Fruit fly (Drosophila melanogaster) whole organism, embryonic: ENCODE results near the gene mAChR-C.

ENCODE experiments used
- CG10565 ChIP-seq: fragments of 200-800 bp; sonication (Bioruptor generic); optimal IDR thresholded peaks from 3 replicates; lab custom pipeline; 2016; ENCODE audit warnings: missing biosample characterization, mild to moderate bottlenecking, missing genetic modification characterization
- CG11093 ChIP-seq: fragments of 200-800 bp; sonication (Bioruptor generic); IDR thresholded peaks from 3 replicates; pipeline ENCODE4 v1.3.6; 2022; ENCODE audit warnings: missing biosample characterization, missing genetic modification characterization
- CG15073 ChIP-seq: fragments of 200-800 bp; sonication (Bioruptor generic); optimal IDR thresholded peaks from 2 replicates; lab custom pipeline; 2016; ENCODE audit warnings: missing biosample characterization, missing genetic modification characterization
- CG16779 ChIP-seq: fragments of 200-800 bp; sonication (Bioruptor generic); IDR thresholded peaks from 2 replicates; pipeline ENCODE4 v1.3.6; 2022; ENCODE audit warnings: missing biosample characterization, missing genetic modification characterization
- CG2202 ChIP-seq: fragments of 200-800 bp; sonication (Bioruptor generic); optimal IDR thresholded peaks from 2 replicates; lab custom pipeline; 2018; ENCODE audit warnings: missing biosample characterization, mild to moderate bottlenecking, missing genetic modification characterization
- CG2712 ChIP-seq: fragments of 200-800 bp; optimal IDR thresholded peaks from 3 replicates; lab custom pipeline; 2019; ENCODE audit warnings: missing biosample characterization, mild to moderate bottlenecking, missing genetic modification characterization, moderate library complexity
- CG4328 ChIP-seq: fragments of 200-800 bp; sonication (Bioruptor generic); optimal IDR thresholded peaks from 3 replicates; lab custom pipeline; 2017; ENCODE audit warnings: missing biosample characterization, missing genetic modification reagents, missing genetic modification characterization
- CG6854 ChIP-seq: fragments of 200-800 bp; sonication (Bioruptor generic); optimal IDR thresholded peaks from 3 replicates; lab custom pipeline; 2017; ENCODE audit warnings: missing biosample characterization, mild to moderate bottlenecking, missing genetic modification characterization
- CG7357 ChIP-seq: fragments of 200-800 bp; sonication (Bioruptor generic); IDR thresholded peaks from 3 replicates; pipeline ENCODE4 v1.3.6; 2022; ENCODE audit warnings: missing biosample characterization, missing genetic modification characterization
- CG7556 ChIP-seq: fragments of 200-800 bp; sonication (Bioruptor generic); optimal IDR thresholded peaks from 2 replicates; lab custom pipeline; 2017; ENCODE audit warnings: missing biosample characterization, mild to moderate bottlenecking, missing genetic modification characterization
- CG8089 ChIP-seq: fragments of 200-800 bp; sonication (Bioruptor generic); optimal IDR thresholded peaks from 3 replicates; lab custom pipeline; 2016; ENCODE audit warnings: missing biosample characterization, missing genetic modification characterization
- CG9437 ChIP-seq: fragments of 200-800 bp; sonication (Bioruptor generic); optimal IDR thresholded peaks from 2 replicates; lab custom pipeline; 2018; ENCODE audit warnings: missing biosample characterization, mild to moderate bottlenecking, missing genetic modification characterization
- CG9817 ChIP-seq: fragments of 200-800 bp; sonication (Bioruptor generic); optimal IDR thresholded peaks from 2 replicates; lab custom pipeline; 2018; ENCODE audit warnings: missing biosample characterization, mild to moderate bottlenecking, missing genetic modification characterization, moderate library complexity
- CoRest ChIP-seq: fragments of 200-800 bp; sonication (Bioruptor generic); optimal IDR thresholded peaks from 3 replicates; lab custom pipeline; 2018; ENCODE audit warnings: missing biosample characterization, mild to moderate bottlenecking, missing genetic modification characterization, moderate library complexity
- Dbx ChIP-seq: fragments of 200-800 bp; sonication (Bioruptor generic); IDR thresholded peaks from 3 replicates; pipeline ENCODE4 v1.3.6; 2022; ENCODE audit warnings: missing biosample characterization, missing genetic modification characterization
- Dip3 ChIP-seq: fragments of 200-800 bp; sonication (Bioruptor generic); optimal IDR thresholded peaks from 3 replicates; lab custom pipeline; 2016; ENCODE audit warnings: missing biosample characterization, missing genetic modification characterization
- ERR ChIP-seq: fragments of 200-800 bp; sonication (Bioruptor generic); optimal IDR thresholded peaks from 2 replicates; lab custom pipeline; 2016; ENCODE audit warnings: missing biosample characterization, missing genetic modification characterization
- Fer2 ChIP-seq: fragments of 200-800 bp; sonication (Bioruptor generic); optimal IDR thresholded peaks from 2 replicates; lab custom pipeline; 2018; ENCODE audit warnings: missing biosample characterization, mild to moderate bottlenecking, missing genetic modification characterization, moderate library complexity
- H15 ChIP-seq: fragments of 200-800 bp; sonication (Bioruptor generic); IDR thresholded peaks from 3 replicates; pipeline ENCODE4 v1.3.6; 2022; ENCODE audit warnings: missing biosample characterization, missing genetic modification characterization
- Hr51 ChIP-seq, 2 experiments: fragments of 200-800 bp; sonication (Bioruptor generic); optimal IDR thresholded peaks; 2 replicates in 1 of 2; 3 replicates in 1 of 2; lab custom pipeline; 2016 to 2018; ENCODE audit warnings: missing biosample characterization in 2 of 2, missing genetic modification characterization in 2 of 2, mild to moderate bottlenecking in 1 of 2, moderate library complexity in 1 of 2
- Myb ChIP-seq: fragments of 200-800 bp; sonication (Bioruptor generic); optimal IDR thresholded peaks from 2 replicates; lab custom pipeline; 2016; ENCODE audit warnings: missing biosample characterization, missing genetic modification characterization
- NfI ChIP-seq: fragments of 200-800 bp; sonication (Bioruptor generic); optimal IDR thresholded peaks from 3 replicates; lab custom pipeline; 2018; ENCODE audit warnings: missing biosample characterization, mild to moderate bottlenecking, missing genetic modification characterization, moderate library complexity
- Oli ChIP-seq: fragments of 200-800 bp; sonication (Bioruptor generic); optimal IDR thresholded peaks from 2 replicates; lab custom pipeline; 2018; ENCODE audit warnings: missing biosample characterization, mild to moderate bottlenecking, missing genetic modification characterization, moderate library complexity
- Opbp ChIP-seq: fragments of 200-800 bp; sonication (Bioruptor generic); IDR thresholded peaks from 3 replicates; pipeline ENCODE4 v1.3.6; 2022; ENCODE audit warnings: missing biosample characterization, missing genetic modification characterization; ENCODE audit not compliant: partially characterized antibody
- PHDP ChIP-seq: fragments of 200-800 bp; sonication (Bioruptor generic); optimal IDR thresholded peaks from 3 replicates; lab custom pipeline; 2018; ENCODE audit warnings: missing biosample characterization, mild to moderate bottlenecking, missing genetic modification characterization, moderate library complexity
- Sox100B ChIP-seq: fragments of 200-800 bp; sonication (Bioruptor generic); optimal IDR thresholded peaks from 3 replicates; lab custom pipeline; 2018; ENCODE audit warnings: missing biosample characterization, mild to moderate bottlenecking, missing genetic modification characterization
- Ssrp ChIP-seq: fragments of 200-800 bp; sonication (Bioruptor generic); optimal IDR thresholded peaks from 2 replicates; lab custom pipeline; 2018; ENCODE audit warnings: missing biosample characterization, mild to moderate bottlenecking, missing genetic modification characterization, moderate library complexity
- Taf1 ChIP-seq: fragments of 200-800 bp; sonication (Bioruptor generic); IDR thresholded peaks from 2 replicates; pipeline ENCODE4 v1.3.6; 2022; ENCODE audit warnings: missing biosample characterization, missing genetic modification characterization
- ap ChIP-seq: fragments of 200-800 bp; sonication (Bioruptor generic); IDR thresholded peaks from 2 replicates; pipeline ENCODE4 v1.3.6; 2022; ENCODE audit warnings: missing biosample characterization, missing genetic modification characterization
- bbx ChIP-seq: fragments of 200-800 bp; sonication (Bioruptor generic); IDR thresholded peaks from 2 replicates; pipeline ENCODE4 v1.3.6; 2022; ENCODE audit warnings: missing biosample characterization, missing genetic modification characterization; ENCODE audit not compliant: partially characterized antibody
- bowl ChIP-seq: fragments of 200-800 bp; sonication (Bioruptor generic); IDR thresholded peaks from 2 replicates; pipeline ENCODE4 v1.3.6; 2022; ENCODE audit warnings: missing biosample characterization, missing genetic modification characterization
- crc ChIP-seq: fragments of 200-800 bp; sonication (Bioruptor generic); optimal IDR thresholded peaks from 2 replicates; lab custom pipeline; 2016; ENCODE audit warnings: missing biosample characterization, missing genetic modification characterization
- danr ChIP-seq: fragments of 200-800 bp; sonication (Bioruptor generic); IDR thresholded peaks from 2 replicates; pipeline ENCODE4 v1.3.6; 2022; ENCODE audit warnings: missing biosample characterization, missing genetic modification characterization
- fru ChIP-seq: fragments of >200 bp; optimal IDR thresholded peaks from 2 replicates; lab custom pipeline; 2017
- ftz-f1 ChIP-seq: fragments of 200-800 bp; sonication (Bioruptor generic); optimal IDR thresholded peaks from 2 replicates; lab custom pipeline; 2016; ENCODE audit warnings: missing biosample characterization, missing genetic modification characterization
- gcm2 ChIP-seq: fragments of 200-800 bp; sonication (Bioruptor generic); optimal IDR thresholded peaks from 2 replicates; lab custom pipeline; 2016; ENCODE audit warnings: missing biosample characterization, missing genetic modification characterization
- gfzf ChIP-seq: fragments of 200-800 bp; sonication (Bioruptor generic); optimal IDR thresholded peaks from 2 replicates; lab custom pipeline; 2016; ENCODE audit warnings: missing biosample characterization, mild to moderate bottlenecking, missing genetic modification characterization, moderate library complexity
- h ChIP-seq: fragments of >200 bp; optimal IDR thresholded peaks from 2 replicates; lab custom pipeline; 2017
- hkb ChIP-seq, 2 experiments: fragments of 200-800 bp in 1 of 2; fragments of >200 bp in 1 of 2; sonication (Bioruptor generic) in 1 of 2; IDR thresholded peaks in 1 of 2; optimal IDR thresholded peaks in 1 of 2; 2 replicates each; pipeline versions ENCODE4 v1.3.6 to Lab custom; 2017 to 2022; ENCODE audit warnings: missing biosample characterization in 1 of 2, missing genetic modification characterization in 1 of 2
- lola ChIP-seq, 3 experiments: fragments of >200 bp in 2 of 3; fragments of 200-800 bp in 1 of 3; sonication (Bioruptor generic) in 1 of 3; optimal IDR thresholded peaks; 2 replicates each; lab custom pipeline; 2017 to 2019; ENCODE audit warnings: missing biosample characterization in 3 of 3, missing genetic modification characterization in 3 of 3, mild to moderate bottlenecking in 1 of 3, moderate library complexity in 1 of 3
- lov ChIP-seq, 2 experiments: fragments of 200-800 bp in 1 of 2; fragments of >200 bp in 1 of 2; sonication (Bioruptor generic) in 1 of 2; IDR thresholded peaks in 1 of 2; optimal IDR thresholded peaks in 1 of 2; 2 replicates in 1 of 2; 3 replicates in 1 of 2; pipeline versions ENCODE4 v1.3.6 to Lab custom; 2017 to 2022; ENCODE audit warnings: missing biosample characterization in 1 of 2, missing genetic modification characterization in 1 of 2
- mam ChIP-seq: fragments of 200-800 bp; sonication (Bioruptor generic); optimal IDR thresholded peaks from 3 replicates; lab custom pipeline; 2016; ENCODE audit warnings: missing biosample characterization, missing genetic modification characterization
- phol ChIP-seq: fragments of 200-800 bp; sonication (Bioruptor generic); optimal IDR thresholded peaks from 3 replicates; lab custom pipeline; 2018; ENCODE audit warnings: missing biosample characterization, mild to moderate bottlenecking, missing genetic modification characterization, moderate library complexity
- prd ChIP-seq, 3 experiments: fragments of >200 bp in 2 of 3; fragments of 200-800 bp in 1 of 3; sonication (Bioruptor generic) in 1 of 3; optimal IDR thresholded peaks in 2 of 3; IDR thresholded peaks in 1 of 3; 2 replicates in 2 of 3; 3 replicates in 1 of 3; pipeline versions ENCODE4 v1.3.6 to Lab custom; 2017 to 2022; ENCODE audit warnings: missing biosample characterization in 1 of 3, missing genetic modification characterization in 1 of 3
- sens-2 ChIP-seq: fragments of 200-800 bp; sonication (Bioruptor generic); IDR thresholded peaks from 2 replicates; pipeline ENCODE4 v1.3.6; 2022; ENCODE audit warnings: missing biosample characterization, missing genetic modification characterization
- sna ChIP-seq: fragments of 200-800 bp; sonication (Bioruptor generic); IDR thresholded peaks from 2 replicates; pipeline ENCODE4 v1.3.6; 2022; ENCODE audit warnings: missing biosample characterization, missing genetic modification characterization; ENCODE audit not compliant: partially characterized antibody
- trem ChIP-seq: fragments of 200-800 bp; optimal IDR thresholded peaks from 3 replicates; lab custom pipeline; 2019; ENCODE audit warnings: missing biosample characterization, mild to moderate bottlenecking, missing genetic modification characterization, moderate library complexity
- yki ChIP-seq: fragments of >200 bp; optimal IDR thresholded peaks from 3 replicates; lab custom pipeline; 2018

The mAChR-C gene

dm6 chrX:6861523-6862077 is 29.1 kb upstream of the mAChR-C start (continued):
- peak; percentile 12 for TF ChIP-seq Sox100B (GFP tag; lab: Kevin White, UChicago)
- no peak for TF ChIP-seq yki
- peak; percentile 17 for TF ChIP-seq CG7556
- no peak for TF ChIP-seq ERR (GFP tag; lab: Kevin White, UChicago)
- TF ChIP-seq bbx = peak; percentile 66
- no peak for TF ChIP-seq CG9437 (GFP tag; lab: Kevin White, UChicago)
- peak; percentile 55 for TF ChIP-seq mam (GFP tag; lab: Kevin White, UChicago)
- peak; percentile 22 for TF ChIP-seq Fer2 (tag; lab: Kevin White, UChicago)
- peak; percentile 55; the same call in 1 of the 2 replicates for TF ChIP-seq Taf1 (GFP tag; lab: Robert Waterston, UW)
- no peak for TF ChIP-seq fru (lab: Kevin White, UChicago)
- peak; percentile 51 for TF ChIP-seq Myb (GFP tag; lab: Kevin White, UChicago)
- no peak for TF ChIP-seq crc (GFP tag; lab: Kevin White, UChicago)
- TF ChIP-seq CG15073 = no peak
- no peak for TF ChIP-seq sna
- TF ChIP-seq Ssrp (tag; lab: Kevin White, UChicago) = no peak
- TF ChIP-seq h (lab: Kevin White, UChicago) = no peak
- peak; percentile 6 for TF ChIP-seq PHDP (tag; lab: Kevin White, UChicago)
- no peak for TF ChIP-seq CG10565 (GFP tag; lab: Kevin White, UChicago)
- TF ChIP-seq CG16779 (GFP tag; lab: Robert Waterston, UW) = no peak
- no peak for TF ChIP-seq CG11093 (GFP tag; lab: Robert Waterston, UW)
- no peak for TF ChIP-seq prd (optimal IDR thresholded peaks at IDR 0.05; lab: Kevin White, UChicago)
- TF ChIP-seq prd (GFP tag; IDR thresholded peaks at IDR 0.05; lab: Robert Waterston, UW) = peak; percentile 74
- TF ChIP-seq ftz-f1 (GFP tag; lab: Kevin White, UChicago) = peak; percentile 90
- TF ChIP-seq CG4328 (GFP tag; lab: Kevin White, UChicago) = peak; percentile 28
- peak; percentile 41 for TF ChIP-seq CG2712 (tag; lab: Kevin White, UChicago)
- TF ChIP-seq lola (GFP tag; optimal IDR thresholded peaks at IDR 0.05; lab: Kevin White, UChicago) = no peak
- TF ChIP-seq bowl (GFP tag; lab: Robert Waterston, UW) = 0 out of 2 replicates have a peak, but pooled peaks have one; percentile 25
- no peak; the same call in 2 of the 3 replicates for TF ChIP-seq CG7357 (GFP tag; lab: Robert Waterston, UW)
- peak; percentile 23 for TF ChIP-seq Oli
- TF ChIP-seq NfI (GFP tag; lab: Kevin White, UChicago) = peak; percentile 38
- peak; percentile 69; the same call in 2 of the 3 replicates for TF ChIP-seq Dbx (GFP tag; lab: Robert Waterston, UW)
- no peak for TF ChIP-seq gcm2 (GFP tag; lab: Kevin White, UChicago)
- TF ChIP-seq gfzf (GFP tag; lab: Kevin White, UChicago) = no peak
- TF ChIP-seq Dip3 (GFP tag; lab: Kevin White, UChicago) = peak; percentile 79
- no peak for TF ChIP-seq CG8089
- peak; percentile 47; the same call in 1 of the 3 replicates for TF ChIP-seq Opbp (GFP tag; lab: Robert Waterston, UW)
- TF ChIP-seq trem (tag; lab: Kevin White, UChicago) = peak; percentile 24
- TF ChIP-seq CoRest = peak; percentile 34
- no peak for TF ChIP-seq CG2202 (tag; lab: Kevin White, UChicago)
- TF ChIP-seq danr = peak; percentile 35; the same call in 1 of the 2 replicates
- no peak for TF ChIP-seq ap (GFP tag; lab: Robert Waterston, UW)
- peak; percentile 45 for TF ChIP-seq phol
- peak; percentile 48; the same call in 1 of the 3 replicates for TF ChIP-seq H15 (GFP tag; lab: Robert Waterston, UW)
- TF ChIP-seq Hr51 (GFP tag; optimal IDR thresholded peaks at IDR 0.05; lab: Kevin White, UChicago) = peak in 1 of 2 experiments; percentile 42
- peak; percentile 44 for TF ChIP-seq CG9817 (tag; lab: Kevin White, UChicago)
- TF ChIP-seq hkb (optimal IDR thresholded peaks at IDR 0.05; lab: Kevin White, UChicago) = no peak
- TF ChIP-seq hkb (GFP tag; IDR thresholded peaks at IDR 0.05; lab: Robert Waterston, UW) = peak; percentile 29; the same call in 1 of the 2 replicates
- peak; percentile 52 for TF ChIP-seq CG6854 (GFP tag; lab: Kevin White, UChicago)
- 0 out of 2 replicates have a peak, but pooled peaks have one; percentile 23 for TF ChIP-seq sens-2 (GFP tag; lab: Robert Waterston, UW)
- no peak for TF ChIP-seq lov (optimal IDR thresholded peaks at IDR 0.05; lab: Kevin White, UChicago)
- 0 out of 3 replicates have a peak, but pooled peaks have one; percentile 19 for TF ChIP-seq lov (GFP tag; IDR thresholded peaks at IDR 0.05; lab: Robert Waterston, UW)
